Fruit fly (Drosophila melanogaster): Measurements from ENCODE around the gene cDIP.

cDIP gene

DNA sequence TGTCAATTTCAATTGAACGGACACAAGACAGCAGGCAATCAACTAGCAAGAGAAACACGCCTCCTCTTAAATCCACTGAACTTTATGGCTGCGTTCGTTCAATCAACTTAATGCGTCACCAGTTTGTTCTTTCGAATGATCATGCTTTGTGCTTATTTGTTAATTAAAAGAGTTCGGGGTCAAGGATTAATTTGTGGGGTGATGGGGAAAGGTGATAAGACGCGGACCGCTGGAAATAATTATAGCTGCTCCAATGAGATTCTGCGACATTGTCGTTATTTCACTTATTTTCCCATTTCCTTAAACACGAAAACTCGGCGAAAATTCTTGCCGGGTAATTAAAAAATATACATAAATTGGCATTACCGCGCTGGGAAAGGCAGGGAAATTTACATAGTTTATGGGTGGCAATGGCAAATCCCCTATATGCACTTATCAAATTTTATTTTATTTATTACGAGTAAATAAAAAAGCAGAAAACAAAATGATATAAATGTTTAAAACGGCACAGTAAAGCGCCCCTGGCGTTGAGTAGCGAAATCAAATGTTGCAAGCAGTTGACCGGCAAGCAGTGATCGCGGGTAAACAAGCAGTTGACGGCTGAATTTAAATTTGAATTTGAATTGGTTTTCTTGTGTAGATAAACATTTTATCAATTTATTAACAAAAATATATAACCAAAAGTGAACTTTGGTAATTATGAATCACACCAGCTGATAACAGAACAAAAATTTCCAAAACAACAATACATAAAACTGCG, 23.7 kb upstream of the cDIP start (continued):
- TF ChIP-seq HLH54F (GFP tag; optimal IDR thresholded peaks at IDR 0.05) (peak; percentile 77), jigr1 (GFP tag; IDR thresholded peaks at IDR 0.05) (no peak), twi (tag; optimal IDR thresholded peaks at IDR 0.05) (peak; percentile 26), CG10431 (GFP tag; optimal IDR thresholded peaks at IDR 0.05) (peak; percentile 79), CG4707 (GFP tag; optimal IDR thresholded peaks at IDR 0.05) (peak; percentile 71), gt (GFP tag; IDR thresholded peaks at IDR 0.05) (0 out of 2 replicates have a peak, but pooled peaks have one; percentile 45), ATbp (GFP tag; optimal IDR thresholded peaks at IDR 0.05) (peak; percentile 60)

DNA sequence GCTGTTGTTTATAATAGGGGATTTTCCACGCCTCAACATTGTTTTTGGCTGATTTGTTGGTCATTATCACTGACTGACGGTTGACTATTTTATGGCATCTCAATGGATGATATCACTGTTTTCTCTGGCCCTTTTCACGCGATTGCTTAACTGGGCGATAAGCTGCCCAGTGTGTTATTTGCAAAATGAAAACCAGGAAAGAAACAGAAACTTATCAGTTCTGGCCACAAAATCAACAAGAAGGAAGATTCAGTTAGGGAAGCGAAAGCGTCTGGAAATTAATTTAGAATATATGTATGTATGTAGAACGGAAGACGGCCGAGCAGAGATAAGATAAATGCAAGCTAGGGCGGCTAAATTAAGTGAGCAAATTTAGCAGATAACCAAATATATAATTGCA, 21.1 kb upstream of the cDIP start:
- TF ChIP-seq ap (GFP tag; IDR thresholded peaks at IDR 0.05) = no peak
- TF ChIP-seq CG12769 (tag; optimal IDR thresholded peaks at IDR 0.05) = peak; percentile 5
- TF ChIP-seq dpn (GFP tag; optimal IDR thresholded peaks at IDR 0.05) = no peak
- no peak for TF ChIP-seq Ptx1 (GFP tag; IDR thresholded peaks at IDR 0.05)
- TF ChIP-seq chm (GFP tag; IDR thresholded peaks at IDR 0.05) = no peak
- TF ChIP-seq Poxn (GFP tag; IDR thresholded peaks at IDR 0.05) = no peak
- TF ChIP-seq ase (GFP tag; IDR thresholded peaks at IDR 0.05) = no peak
- TF ChIP-seq ssp (GFP tag; IDR thresholded peaks at IDR 0.05) = no peak
- TF ChIP-seq CG4730 (GFP tag; IDR thresholded peaks at IDR 0.05) = no peak
- peak in 1 of 2 experiments; percentile 33 for TF ChIP-seq Pdp1 (GFP tag; optimal IDR thresholded peaks at IDR 0.05)
- TF ChIP-seq Chrac-16 (GFP tag; optimal IDR thresholded peaks at IDR 0.05) = no peak
- peak; percentile 33 for TF ChIP-seq CG34376 (GFP tag; optimal IDR thresholded peaks at IDR 0.05)
- no peak for TF ChIP-seq CG2129 (GFP tag; IDR thresholded peaks at IDR 0.05; ENCODE audit: partially characterized antibody)
- no peak for TF ChIP-seq Ets97D (GFP tag; optimal IDR thresholded peaks at IDR 0.05)
- peak; percentile 21 for TF ChIP-seq sug (tag; optimal IDR thresholded peaks at IDR 0.05)
- TF ChIP-seq Trl (optimal IDR thresholded peaks at IDR 0.05) = no peak
- TF ChIP-seq Trl (GFP tag; optimal IDR thresholded peaks at IDR 0.05) = no peak
- TF ChIP-seq mirr (GFP tag; optimal IDR thresholded peaks at IDR 0.05) = peak; percentile 64
- no peak for TF ChIP-seq CG9727 (GFP tag; optimal IDR thresholded peaks at IDR 0.05)
- TF ChIP-seq Hey (tag; optimal IDR thresholded peaks at IDR 0.05) = no peak
- no peak for TF ChIP-seq CG13424 (tag; optimal IDR thresholded peaks at IDR 0.05)
- no peak for TF ChIP-seq CG5245 (GFP tag; optimal IDR thresholded peaks at IDR 0.05)
- no peak for TF ChIP-seq CG11247 (GFP tag; IDR thresholded peaks at IDR 0.05)
- no peak for TF ChIP-seq gce (GFP tag; IDR thresholded peaks at IDR 0.05)
- TF ChIP-seq exex (tag; optimal IDR thresholded peaks at IDR 0.05) = peak; percentile 86

DNA sequence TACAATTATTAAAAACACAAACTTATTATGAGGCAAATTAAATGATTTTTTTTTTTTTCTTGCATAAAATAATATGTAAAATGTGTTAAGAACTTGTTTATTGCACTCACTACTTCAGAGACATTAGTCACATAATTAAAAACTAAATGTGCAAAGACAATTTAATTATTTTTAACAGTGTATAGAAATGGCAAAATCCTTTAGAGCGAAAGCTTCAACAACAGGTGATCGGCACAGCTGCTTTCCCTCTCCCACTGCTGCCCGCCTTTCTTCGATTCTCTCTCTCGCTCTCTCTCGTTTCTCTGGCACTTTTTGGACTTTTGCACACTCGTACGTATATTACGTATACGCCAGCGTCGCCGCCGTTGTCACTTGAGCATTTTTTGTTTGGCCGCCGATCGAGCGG, 19.5 kb upstream of the cDIP start:
- TF ChIP-seq Six4 (GFP tag; optimal IDR thresholded peaks at IDR 0.05) (no peak), Sox102F (GFP tag; optimal IDR thresholded peaks at IDR 0.05) (peak; percentile 21), CG30020 (tag; optimal IDR thresholded peaks at IDR 0.05) (no peak), Dip2 (GFP tag; IDR thresholded peaks at IDR 0.05) (no peak), Med (GFP tag) (peak; percentile 68), E2f1 (GFP tag; IDR thresholded peaks at IDR 0.05) (no peak), sug (tag; optimal IDR thresholded peaks at IDR 0.05) (no peak), tap (tag; optimal IDR thresholded peaks at IDR 0.05) (no peak), CG4282 (GFP tag; optimal IDR thresholded peaks at IDR 0.05) (no peak), dan (GFP tag; IDR thresholded peaks at IDR 0.05) (no peak), CG7271 (tag; optimal IDR thresholded peaks at IDR 0.05) (no peak), bbx (GFP tag; IDR thresholded peaks at IDR 0.05; ENCODE audit: partially characterized antibody) (no peak), cas (GFP tag; IDR thresholded peaks at IDR 0.05) (no peak), slou (GFP tag; optimal IDR thresholded peaks at IDR 0.05) (no peak), Elba2 (GFP tag; optimal IDR thresholded peaks at IDR 0.05) (no peak), CG32767 (GFP tag; IDR thresholded peaks at IDR 0.05) (no peak), crp (GFP tag; optimal IDR thresholded peaks at IDR 0.05) (peak in 1 of 2 experiments; percentile 22), CG8388 (GFP tag; optimal IDR thresholded peaks at IDR 0.05) (no peak), CG17186 (GFP tag; optimal IDR thresholded peaks at IDR 0.05) (no peak)

Data from whole organism, embryonic.